Fruit fly (Drosophila melanogaster) whole organism, embryonic: ENCODE data around the gene CG3635.

Experiments
- Antp ChIP-seq: fragments of 200-800 bp; sonication (Bioruptor generic); optimal IDR thresholded peaks from 3 replicates; lab custom pipeline; 2016; ENCODE audit warnings: missing biosample characterization, missing genetic modification characterization
- Awh ChIP-seq: fragments of 200-800 bp; sonication (Bioruptor generic); IDR thresholded peaks from 2 replicates; pipeline ENCODE4, ENCODE4 v1.3.6; 2022; ENCODE audit warnings: missing biosample characterization, missing genetic modification characterization
- Bdp1 ChIP-seq: fragments of 200-800 bp; sonication (Bioruptor generic); optimal IDR thresholded peaks from 3 replicates; lab custom pipeline; 2016; ENCODE audit warnings: missing biosample characterization, missing genetic modification characterization
- CG11247 ChIP-seq: fragments of 200-800 bp; sonication (Bioruptor generic); IDR thresholded peaks from 2 replicates; pipeline ENCODE4 v1.3.6; 2022; ENCODE audit warnings: missing biosample characterization, missing genetic modification characterization
- CG11456 ChIP-seq: fragments of 200-800 bp; sonication (Bioruptor generic); IDR thresholded peaks from 3 replicates; pipeline ENCODE4 v1.3.6; 2022; ENCODE audit warnings: missing biosample characterization, missing genetic modification characterization
- CG12659 ChIP-seq: fragments of 200-800 bp; sonication (Bioruptor generic); optimal IDR thresholded peaks from 3 replicates; lab custom pipeline; 2017; ENCODE audit warnings: mild to moderate bottlenecking, missing biosample characterization, missing genetic modification reagents, missing genetic modification characterization
- CG12744 ChIP-seq: fragments of 200-800 bp; sonication (Bioruptor generic); optimal IDR thresholded peaks from 2 replicates; lab custom pipeline; 2016; ENCODE audit warnings: missing biosample characterization, missing genetic modification characterization
- CG14441 ChIP-seq: fragments of 200-800 bp; sonication (Bioruptor generic); IDR thresholded peaks from 2 replicates; pipeline ENCODE4 v1.3.6; 2022; ENCODE audit warnings: missing biosample characterization, missing genetic modification characterization
- CG1647 ChIP-seq: fragments of 200-800 bp; sonication (Bioruptor generic); optimal IDR thresholded peaks from 3 replicates; lab custom pipeline; 2016; ENCODE audit warnings: missing biosample characterization, missing genetic modification characterization
- CG18011 ChIP-seq: fragments of 200-800 bp; sonication (Bioruptor generic); optimal IDR thresholded peaks from 2 replicates; lab custom pipeline; 2017; ENCODE audit warnings: missing biosample characterization, missing genetic modification characterization, mild to moderate bottlenecking, moderate library complexity, missing genotype
- CG18619 ChIP-seq: fragments of 200-800 bp; sonication (Bioruptor generic); optimal IDR thresholded peaks from 3 replicates; lab custom pipeline; 2017; ENCODE audit warnings: missing biosample characterization, mild to moderate bottlenecking, missing genetic modification characterization
- CG2129 ChIP-seq: fragments of 200-800 bp; sonication (Bioruptor generic); IDR thresholded peaks from 2 replicates; pipeline ENCODE4 v1.3.6; 2022; ENCODE audit warnings: missing biosample characterization, missing genetic modification characterization; ENCODE audit not compliant: partially characterized antibody
- CG2712 ChIP-seq: fragments of 200-800 bp; optimal IDR thresholded peaks from 3 replicates; lab custom pipeline; 2019; ENCODE audit warnings: missing biosample characterization, mild to moderate bottlenecking, missing genetic modification characterization, moderate library complexity
- CG34422 ChIP-seq: fragments of 200-800 bp; sonication (Bioruptor generic); IDR thresholded peaks from 3 replicates; pipeline ENCODE4 v1.3.6; 2022; ENCODE audit warnings: missing biosample characterization, missing genetic modification characterization
- CG4707 ChIP-seq: fragments of 200-800 bp; sonication (Bioruptor generic); optimal IDR thresholded peaks from 2 replicates; lab custom pipeline; 2018; ENCODE audit warnings: missing biosample characterization, mild to moderate bottlenecking, missing genetic modification characterization, moderate library complexity
- CG7271 ChIP-seq: fragments of 200-800 bp; sonication (Bioruptor generic); optimal IDR thresholded peaks from 2 replicates; lab custom pipeline; 2018; ENCODE audit warnings: missing biosample characterization, mild to moderate bottlenecking, missing genetic modification characterization, moderate library complexity
- CG7987 ChIP-seq: fragments of 200-800 bp; sonication (Bioruptor generic); optimal IDR thresholded peaks from 2 replicates; lab custom pipeline; 2018; ENCODE audit warnings: missing biosample characterization, mild to moderate bottlenecking, missing genetic modification characterization, moderate library complexity
- CG9727 ChIP-seq: fragments of 200-800 bp; sonication (Bioruptor generic); optimal IDR thresholded peaks from 3 replicates; lab custom pipeline; 2017; ENCODE audit warnings: missing biosample characterization, mild to moderate bottlenecking, missing genetic modification characterization
- CG9797 ChIP-seq: fragments of 200-800 bp; sonication (Bioruptor generic); optimal IDR thresholded peaks from 3 replicates; lab custom pipeline; 2018; ENCODE audit warnings: missing biosample characterization, mild to moderate bottlenecking, missing genetic modification characterization
- Dll ChIP-seq: fragments of 200-800 bp; sonication (Bioruptor generic); IDR thresholded peaks from 4 replicates; pipeline ENCODE4 v1.3.6; 2022; ENCODE audit warnings: missing biosample characterization, missing genetic modification characterization; ENCODE audit not compliant: partially characterized antibody
- Doc2 ChIP-seq: fragments of 200-800 bp; sonication (Bioruptor generic); IDR thresholded peaks from 2 replicates; pipeline ENCODE4 v1.3.6; 2022; ENCODE audit warnings: missing biosample characterization, missing genetic modification characterization
- Dref ChIP-seq: fragments of 200-800 bp; sonication (Bioruptor generic); IDR thresholded peaks from 2 replicates; pipeline ENCODE4 v1.3.6; 2022; ENCODE audit warnings: missing biosample characterization, missing genetic modification characterization
- Fer2 ChIP-seq: fragments of 200-800 bp; sonication (Bioruptor generic); optimal IDR thresholded peaks from 2 replicates; lab custom pipeline; 2018; ENCODE audit warnings: missing biosample characterization, mild to moderate bottlenecking, missing genetic modification characterization, moderate library complexity
- Gsc ChIP-seq: fragments of 200-800 bp; sonication (Bioruptor generic); IDR thresholded peaks from 2 replicates; pipeline ENCODE4 v1.3.6; 2022; ENCODE audit warnings: missing biosample characterization, missing genetic modification characterization
- H2.0 ChIP-seq: fragments of 200-800 bp; sonication (Bioruptor generic); IDR thresholded peaks from 2 replicates; pipeline ENCODE4 v1.3.6; 2022; ENCODE audit warnings: missing biosample characterization, missing genetic modification characterization
- Hr3 ChIP-seq: fragments of 200-800 bp; sonication (Bioruptor generic); optimal IDR thresholded peaks from 3 replicates; lab custom pipeline; 2016; ENCODE audit warnings: missing biosample characterization, missing genetic modification characterization
- Jarid2 ChIP-seq: fragments of 200-800 bp; sonication (Bioruptor generic); optimal IDR thresholded peaks from 3 replicates; lab custom pipeline; 2017; ENCODE audit warnings: mild to moderate bottlenecking, missing biosample characterization, missing genetic modification reagents, missing genetic modification characterization
- Pdp1 ChIP-seq, 2 experiments: fragments of 200-800 bp; sonication (Bioruptor generic); optimal IDR thresholded peaks; 3 replicates each; lab custom pipeline; 2016; ENCODE audit warnings: missing biosample characterization in 2 of 2, missing genetic modification characterization in 2 of 2, mild to moderate bottlenecking in 1 of 2, moderate library complexity in 1 of 2
- Xrp1 ChIP-seq: fragments of 200-800 bp; sonication (Bioruptor generic); IDR thresholded peaks from 2 replicates; pipeline ENCODE4 v1.3.6; 2022; ENCODE audit warnings: missing biosample characterization, missing genetic modification characterization
- cas ChIP-seq: fragments of 200-800 bp; sonication (Bioruptor generic); IDR thresholded peaks from 2 replicates; pipeline ENCODE4 v1.3.6; 2022; ENCODE audit warnings: missing biosample characterization, missing genetic modification characterization
- dmrt99B ChIP-seq: fragments of 200-800 bp; sonication (Bioruptor generic); optimal IDR thresholded peaks from 2 replicates; lab custom pipeline; 2018; ENCODE audit warnings: missing biosample characterization, mild to moderate bottlenecking, missing genetic modification characterization, moderate library complexity
- dysf ChIP-seq: fragments of 200-800 bp; sonication (Bioruptor generic); IDR thresholded peaks from 3 replicates; pipeline ENCODE4 v1.3.6; 2022; ENCODE audit warnings: missing biosample characterization, missing genetic modification characterization
- fd64A ChIP-seq: fragments of 200-800 bp; sonication (Bioruptor generic); optimal IDR thresholded peaks from 3 replicates; lab custom pipeline; 2018; ENCODE audit warnings: missing biosample characterization, mild to moderate bottlenecking, missing genetic modification characterization
- fd96Cb ChIP-seq: fragments of 200-800 bp; sonication (Bioruptor generic); optimal IDR thresholded peaks from 2 replicates; lab custom pipeline; 2018; ENCODE audit warnings: missing biosample characterization, mild to moderate bottlenecking, missing genetic modification characterization, moderate library complexity
- gce ChIP-seq: fragments of 200-800 bp; sonication (Bioruptor generic); IDR thresholded peaks from 3 replicates; pipeline ENCODE4 v1.3.6; 2022; ENCODE audit warnings: missing biosample characterization, missing genetic modification characterization
- hbn ChIP-seq: fragments of 200-800 bp; sonication (Bioruptor generic); IDR thresholded peaks from 2 replicates; pipeline ENCODE4 v1.3.6; 2022; ENCODE audit warnings: missing biosample characterization, missing genetic modification characterization; ENCODE audit not compliant: partially characterized antibody
- hkb ChIP-seq, 2 experiments: fragments of 200-800 bp in 1 of 2; fragments of >200 bp in 1 of 2; sonication (Bioruptor generic) in 1 of 2; IDR thresholded peaks in 1 of 2; optimal IDR thresholded peaks in 1 of 2; 2 replicates each; pipeline versions ENCODE4 v1.3.6 to Lab custom; 2017 to 2022; ENCODE audit warnings: missing biosample characterization in 1 of 2, missing genetic modification characterization in 1 of 2
- knrl ChIP-seq: fragments of 200-800 bp; sonication (Bioruptor generic); IDR thresholded peaks from 3 replicates; pipeline ENCODE4 v1.3.6; 2022; ENCODE audit warnings: missing biosample characterization, missing genetic modification characterization; ENCODE audit not compliant: partially characterized antibody
- lab ChIP-seq: fragments of 200-800 bp; sonication (Bioruptor generic); optimal IDR thresholded peaks from 3 replicates; lab custom pipeline; 2017; ENCODE audit warnings: missing biosample characterization, missing genetic modification characterization, mild to moderate bottlenecking, moderate library complexity, missing genetic modification reagents
- odd ChIP-seq: fragments of 200-800 bp; sonication (Bioruptor generic); optimal IDR thresholded peaks from 2 replicates; lab custom pipeline; 2017; ENCODE audit warnings: missing biosample characterization, mild to moderate bottlenecking, missing genetic modification characterization
- otp ChIP-seq: fragments of 200-800 bp; sonication (Bioruptor generic); IDR thresholded peaks from 3 replicates; pipeline ENCODE4, ENCODE4 v1.3.6; 2022; ENCODE audit warnings: missing biosample characterization, missing genetic modification characterization
- pan ChIP-seq, 4 experiments: fragments of >200 bp in 3 of 4; fragments of 200-800 bp in 1 of 4; sonication (Bioruptor generic) in 1 of 4; optimal IDR thresholded peaks in 3 of 4; IDR thresholded peaks in 1 of 4; 2 replicates each; pipeline versions ENCODE4 v1.3.6 to Lab custom; 2017 to 2022; ENCODE audit warnings: missing biosample characterization in 2 of 4, missing genetic modification characterization in 2 of 4, mixed read lengths in 1 of 4
- pnt ChIP-seq: fragments of 200-800 bp; sonication (Bioruptor generic); optimal IDR thresholded peaks from 3 replicates; lab custom pipeline; 2016; ENCODE audit warnings: missing biosample characterization, missing genetic modification characterization
- pum ChIP-seq: fragments of 200-800 bp; sonication (Bioruptor generic); optimal IDR thresholded peaks from 2 replicates; lab custom pipeline; 2016; ENCODE audit warnings: missing biosample characterization, missing genetic modification characterization
- scrt ChIP-seq: fragments of 200-800 bp; sonication (Bioruptor generic); optimal IDR thresholded peaks from 2 replicates; lab custom pipeline; 2018; ENCODE audit warnings: missing biosample characterization, mild to moderate bottlenecking, missing genetic modification characterization, moderate library complexity
- seq ChIP-seq: fragments of 200-800 bp; sonication (Bioruptor generic); IDR thresholded peaks from 2 replicates; pipeline ENCODE4 v1.3.6; 2022; ENCODE audit warnings: missing biosample characterization, missing genetic modification characterization
- sim ChIP-seq: fragments of 200-800 bp; sonication (Bioruptor generic); IDR thresholded peaks from 2 replicates; pipeline ENCODE4 v1.3.6; 2022; ENCODE audit warnings: missing biosample characterization, missing genetic modification characterization
- tin ChIP-seq: fragments of 200-800 bp; sonication (Bioruptor generic); optimal IDR thresholded peaks from 3 replicates; lab custom pipeline; 2016; ENCODE audit warnings: missing biosample characterization, missing genetic modification characterization
- wdn ChIP-seq: fragments of 200-800 bp; sonication (Bioruptor generic); IDR thresholded peaks from 2 replicates; pipeline ENCODE4 v1.3.6; 2022; ENCODE audit warnings: missing biosample characterization, missing genetic modification characterization

CG3635 gene

DNA sequence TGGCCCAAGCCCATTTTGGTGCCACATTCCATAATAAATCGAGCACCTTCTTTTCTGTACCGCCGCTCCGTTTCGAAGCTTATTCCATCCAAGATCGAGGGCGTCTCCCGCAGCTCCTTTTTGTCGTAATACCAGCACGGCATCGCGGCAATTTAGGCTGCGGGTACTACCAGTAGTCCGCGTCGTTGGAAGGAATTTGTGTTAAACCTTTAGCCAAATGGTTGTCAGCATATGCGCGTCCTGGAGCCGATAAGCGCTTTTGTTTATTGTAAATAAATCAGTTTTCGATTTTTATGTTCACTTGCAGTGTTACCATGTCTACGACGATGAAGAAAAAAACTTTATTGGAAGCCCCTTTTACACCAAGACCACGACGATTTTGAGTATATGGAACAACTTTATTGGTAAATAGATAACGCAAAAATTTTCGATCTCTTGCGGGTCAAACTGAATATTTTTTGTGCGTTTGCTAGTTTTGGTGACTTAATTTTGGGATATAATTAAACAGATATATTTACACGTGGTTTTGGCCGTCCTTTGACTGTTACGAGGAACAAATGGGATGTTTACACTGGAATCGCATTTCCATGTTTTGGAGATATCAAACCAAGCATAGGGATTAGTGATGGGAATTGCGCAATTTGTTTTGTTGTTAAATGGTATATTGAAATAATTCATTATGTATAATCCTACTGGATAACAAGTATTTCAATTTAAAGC is 45.5 kb upstream of the CG3635 start, which contains the start of gene CycK (continued):
- no peak for TF ChIP-seq tin (GFP tag; lab: Kevin White, UChicago)
- no peak for TF ChIP-seq lab (GFP tag; lab: Kevin White, UChicago)
- no peak for TF ChIP-seq CG9727 (GFP tag; lab: Kevin White, UChicago)
- TF ChIP-seq gce (GFP tag; lab: Robert Waterston, UW), result no peak
- TF ChIP-seq CG18619, result no peak
- TF ChIP-seq CG2129 (GFP tag; lab: Robert Waterston, UW), result no peak
- no peak for TF ChIP-seq cas
- no peak for TF ChIP-seq CG7271 (tag; lab: Kevin White, UChicago)
- TF ChIP-seq otp (GFP tag; lab: Robert Waterston, UW), result no peak
- no peak for TF ChIP-seq Fer2 (tag; lab: Kevin White, UChicago)
- TF ChIP-seq sim (GFP tag; lab: Robert Waterston, UW), result no peak
- no peak for TF ChIP-seq Bdp1 (GFP tag; lab: Kevin White, UChicago)
- no peak for TF ChIP-seq Awh (GFP tag; lab: Robert Waterston, UW)
- no peak for TF ChIP-seq fd96Cb (tag; lab: Kevin White, UChicago)
- TF ChIP-seq Xrp1 (GFP tag; lab: Robert Waterston, UW), result 0 out of 2 replicates have a peak, but pooled peaks have one; percentile 19
- TF ChIP-seq hbn, result no peak
- TF ChIP-seq wdn (GFP tag; lab: Robert Waterston, UW), result no peak
- no peak for TF ChIP-seq Dll
- peak; percentile 24 for TF ChIP-seq Hr3 (GFP tag; lab: Kevin White, UChicago)
- no peak for TF ChIP-seq CG34422 (GFP tag; lab: Robert Waterston, UW)
- peak; percentile 18 for TF ChIP-seq Antp (GFP tag; lab: Kevin White, UChicago)
- no peak for TF ChIP-seq pan (optimal IDR thresholded peaks at IDR 0.05; lab: Kevin White, UChicago)
- TF ChIP-seq pan (GFP tag; optimal IDR thresholded peaks at IDR 0.05 in 1 of 2, IDR thresholded peaks at IDR 0.05 in 1 of 2), result no peak
- TF ChIP-seq CG12744 (GFP tag; lab: Kevin White, UChicago), result no peak
- no peak for TF ChIP-seq CG7987
- no peak for TF ChIP-seq CG1647 (GFP tag; lab: Kevin White, UChicago)
- no peak for TF ChIP-seq Jarid2
- no peak for TF ChIP-seq pnt (GFP tag; lab: Kevin White, UChicago)
- 0 out of 2 replicates have a peak, but pooled peaks have one; percentile 32 for TF ChIP-seq CG14441
- no peak for TF ChIP-seq CG4707
- no peak for TF ChIP-seq CG11247 (GFP tag; lab: Robert Waterston, UW)
- no peak for TF ChIP-seq Doc2 (GFP tag; lab: Robert Waterston, UW)
- TF ChIP-seq dmrt99B (tag; lab: Kevin White, UChicago), result no peak
- TF ChIP-seq fd64A (GFP tag; lab: Kevin White, UChicago), result no peak
- no peak for TF ChIP-seq dysf
- no peak for TF ChIP-seq scrt (GFP tag; lab: Kevin White, UChicago)
- no peak for TF ChIP-seq odd (GFP tag; lab: Kevin White, UChicago)
- peak; percentile 21 for TF ChIP-seq CG2712 (tag; lab: Kevin White, UChicago)
- TF ChIP-seq knrl (GFP tag; lab: Robert Waterston, UW), result no peak
- no peak for TF ChIP-seq H2.0 (GFP tag; lab: Robert Waterston, UW)
- TF ChIP-seq CG18011 (GFP tag; lab: Kevin White, UChicago), result no peak
- TF ChIP-seq pum (GFP tag; lab: Kevin White, UChicago), result no peak
- no peak for TF ChIP-seq Gsc
- TF ChIP-seq hkb (optimal IDR thresholded peaks at IDR 0.05; lab: Kevin White, UChicago), result no peak
- TF ChIP-seq hkb (GFP tag; IDR thresholded peaks at IDR 0.05; lab: Robert Waterston, UW), result no peak
- no peak for TF ChIP-seq CG11456 (GFP tag; lab: Robert Waterston, UW)
- TF ChIP-seq seq (GFP tag; lab: Robert Waterston, UW), result no peak
- TF ChIP-seq CG12659 (GFP tag; lab: Kevin White, UChicago), result peak; percentile 38
- TF ChIP-seq Dref, result no peak
- peak; percentile 2 to 59 for TF ChIP-seq Pdp1 (GFP tag; optimal IDR thresholded peaks at IDR 0.05; lab: Kevin White, UChicago)
- peak; percentile 26 for TF ChIP-seq CG9797 (GFP tag; lab: Kevin White, UChicago)
